Worm (Caenorhabditis elegans): ENCODE results near the gene F57H12.6.
"Not testable (repeated sequence)": the region's sequence is repeated elsewhere in the genome, so short reads cannot be mapped to it uniquely, and the experiment has no call there.

F57H12.6 gene

ce11 chrIV:7946899-7947499 lies 29.1 kb downstream of the F57H12.6 start, which contains the start of gene F20D12.12:
F20D12.12 (plus strand) TSS chrIV:7947440.
- TF ChIP-seq F37D6.2 (tag; optimal IDR thresholded peaks at IDR 0.05) (peak; percentile 27), dpl-1 (GFP tag; optimal IDR thresholded peaks at IDR 0.05) (peak; percentile 73), hlh-30 (tag; optimal IDR thresholded peaks at IDR 0.05; ENCODE audit: insufficient read depth) (peak; percentile 48), mxl-3 (GFP tag; optimal IDR thresholded peaks at IDR 0.05) (peak; percentile 30), ZK337.2 (GFP tag; IDR thresholded peaks at IDR 0.05) (peak; percentile 85), snpc-1.2 (GFP tag; IDR thresholded peaks at IDR 0.05) (peak; percentile 85), madf-9 (GFP tag; conservative IDR thresholded peaks at IDR 0.05) (peak; percentile 71; the same call in 1 of the 2 replicates), ceh-44 (GFP tag; IDR thresholded peaks at IDR 0.05) (peak; percentile 96), vab-7 (GFP tag; IDR thresholded peaks at IDR 0.05) (peak; percentile 96), lin-1 (GFP tag; IDR thresholded peaks at IDR 0.05) (peak; percentile 85), T26A8.4 (GFP tag; IDR thresholded peaks at IDR 0.05) (peak; percentile 81), Y75B8A.6 (GFP tag; IDR thresholded peaks at IDR 0.05) (0 out of 2 replicates have a peak, but pooled peaks have one; percentile 39), saeg-2 (GFP tag; IDR thresholded peaks at IDR 0.05) (0 out of 2 replicates have a peak, but pooled peaks have one; percentile 62), aha-1 (tag) (peak; percentile 95), T20F7.1 (GFP tag; optimal IDR thresholded peaks at IDR 0.05) (peak; percentile 79), hmg-1.1 (GFP tag; IDR thresholded peaks at IDR 0.05) (peak; percentile 94), nhr-28 (tag; optimal IDR thresholded peaks at IDR 0.05) (peak; percentile 4), lim-7 (GFP tag; IDR thresholded peaks at IDR 0.05) (peak; percentile 50; the same call in 1 of the 2 replicates), lin-13 (GFP tag; optimal IDR thresholded peaks at IDR 0.05) (peak; percentile 32), spr-1 (tag; optimal IDR thresholded peaks at IDR 0.05) (peak; percentile 29), F49E8.2 (tag; optimal IDR thresholded peaks at IDR 0.05; ENCODE audit: borderline replicate concordance) (peak; percentile 52), zfp-3 (GFP tag; conservative IDR thresholded peaks at IDR 0.05) (peak; percentile 80), nhr-6 (tag; optimal IDR thresholded peaks at IDR 0.05) (peak; percentile 68), lin-38 (GFP tag; IDR thresholded peaks at IDR 0.05) (peak; percentile 91), ceh-20 (GFP tag; IDR thresholded peaks at IDR 0.05) (peak; percentile 90), mes-2 (tag; optimal IDR thresholded peaks at IDR 0.05; ENCODE audit: poor library complexity, severe bottlenecking) (peak; percentile 91), D1046.2 (GFP tag; IDR thresholded peaks at IDR 0.05) (peak; percentile 80; the same call in 1 of the 2 replicates), mdl-1 (tag; optimal IDR thresholded peaks at IDR 0.05) (peak in 1 of 2 experiments; percentile 64), egl-43 (GFP tag; IDR thresholded peaks at IDR 0.05) (peak; percentile 86), dmd-9 (GFP tag; IDR thresholded peaks at IDR 0.05) (peak; percentile 71; the same call in 1 of the 2 replicates), lsy-2 (tag; optimal IDR thresholded peaks at IDR 0.05) (peak; percentile 70 to 96), tra-1 (GFP tag; IDR thresholded peaks at IDR 0.05) (peak; percentile 87; the same call in 1 of the 2 replicates), unc-62 (GFP tag; optimal IDR thresholded peaks at IDR 0.05 in 1 of 2) (peak in 1 of 2 experiments; percentile 45), mep-1 (tag; optimal IDR thresholded peaks at IDR 0.05) (peak; percentile 45), hif-1 (tag; optimal IDR thresholded peaks at IDR 0.05) (peak in 1 of 2 experiments; percentile 49), dve-1 (tag; optimal IDR thresholded peaks at IDR 0.05; ENCODE audit: insufficient read depth) (peak; percentile 54), nhr-42 (GFP tag; IDR thresholded peaks at IDR 0.05) (peak; percentile 83; the same call in 1 of the 2 replicates), Y48G9A.11 (GFP tag; IDR thresholded peaks at IDR 0.05) (peak; percentile 83), madf-5 (GFP tag; IDR thresholded peaks at IDR 0.05) (peak in 1 of 2 experiments; percentile 68; a peak in 1 of 4 replicates), rbr-2 (tag; optimal IDR thresholded peaks at IDR 0.05) (peak; percentile 74), hlh-11 (tag; optimal IDR thresholded peaks at IDR 0.05) (peak; percentile 68), daf-16 (tag; optimal IDR thresholded peaks at IDR 0.05) (peak; percentile 13), ctbp-1 (GFP tag; IDR thresholded peaks at IDR 0.05) (peak; percentile 87), unc-130 (GFP tag; optimal IDR thresholded peaks at IDR 0.05) (peak; percentile 83), dmd-6 (GFP tag; IDR thresholded peaks at IDR 0.05) (peak; percentile 85), duxl-1 (tag; optimal IDR thresholded peaks at IDR 0.05; ENCODE audit: poor library complexity) (peak; percentile 5)
- not testable (repeated sequence) for TF ChIP-seq unc-62 (tag; optimal IDR thresholded peaks at IDR 0.05); daf-16 (GFP tag; optimal IDR thresholded peaks at IDR 0.05)
